Fruit fly (Drosophila melanogaster) whole organism, embryonic: ENCODE data around the gene roq.

Source experiments
- Atf3 ChIP-seq: fragments of 200-800 bp; sonication (Bioruptor generic); optimal IDR thresholded peaks from 3 replicates; lab custom pipeline; 2016; ENCODE audit warnings: missing biosample characterization, missing genetic modification characterization
- Atf6 ChIP-seq: fragments of 200-800 bp; sonication (Bioruptor generic); IDR thresholded peaks from 2 replicates; pipeline ENCODE4 v1.3.6; 2022; ENCODE audit warnings: missing biosample characterization, missing genetic modification characterization
- CG10274 ChIP-seq: fragments of 200-800 bp; sonication (Bioruptor generic); optimal IDR thresholded peaks from 3 replicates; lab custom pipeline; 2017; ENCODE audit warnings: missing biosample characterization, mild to moderate bottlenecking, missing genetic modification characterization
- CG10321 ChIP-seq: fragments of 200-800 bp; sonication (Bioruptor generic); IDR thresholded peaks from 2 replicates; pipeline ENCODE4 v1.3.6; 2022; ENCODE audit warnings: missing biosample characterization, missing genetic modification characterization
- CG11093 ChIP-seq: fragments of 200-800 bp; sonication (Bioruptor generic); IDR thresholded peaks from 3 replicates; pipeline ENCODE4 v1.3.6; 2022; ENCODE audit warnings: missing biosample characterization, missing genetic modification characterization
- CG11398 ChIP-seq: fragments of 200-800 bp; sonication (Bioruptor generic); optimal IDR thresholded peaks from 2 replicates; lab custom pipeline; 2016; ENCODE audit warnings: missing biosample characterization, missing genetic modification characterization
- CG13287 ChIP-seq: fragments of 200-800 bp; sonication (Bioruptor generic); IDR thresholded peaks from 2 replicates; pipeline ENCODE4 v1.3.6; 2022; ENCODE audit warnings: missing biosample characterization, missing genetic modification characterization; ENCODE audit not compliant: partially characterized antibody
- CG14050 ChIP-seq: fragments of 200-800 bp; sonication (Bioruptor generic); IDR thresholded peaks from 3 replicates; pipeline ENCODE4 v1.3.6; 2022; ENCODE audit warnings: missing biosample characterization, missing genetic modification characterization
- CG15479 ChIP-seq: fragments of 200-800 bp; sonication (Bioruptor generic); optimal IDR thresholded peaks from 3 replicates; lab custom pipeline; 2019; ENCODE audit warnings: missing biosample characterization, mild to moderate bottlenecking, missing genetic modification characterization, moderate library complexity
- CG16863 ChIP-seq: fragments of 200-800 bp; sonication (Bioruptor generic); optimal IDR thresholded peaks from 3 replicates; lab custom pipeline; 2016; ENCODE audit warnings: missing biosample characterization, missing genetic modification characterization
- CG17361 ChIP-seq: fragments of 200-800 bp; sonication (Bioruptor generic); IDR thresholded peaks from 3 replicates; pipeline ENCODE4 v1.3.6; 2022; ENCODE audit warnings: missing biosample characterization, missing genetic modification characterization
- CG17568 ChIP-seq: fragments of 200-800 bp; sonication (Bioruptor generic); optimal IDR thresholded peaks from 2 replicates; lab custom pipeline; 2018; ENCODE audit warnings: missing biosample characterization, mild to moderate bottlenecking, missing genetic modification characterization, moderate library complexity
- CG17912 ChIP-seq: fragments of 200-800 bp; sonication (Bioruptor generic); optimal IDR thresholded peaks from 2 replicates; lab custom pipeline; 2018; ENCODE audit warnings: missing biosample characterization, mild to moderate bottlenecking, missing genetic modification characterization
- CG33557 ChIP-seq: fragments of 200-800 bp; sonication (Bioruptor generic); optimal IDR thresholded peaks from 2 replicates; lab custom pipeline; 2019; ENCODE audit warnings: missing biosample characterization, mild to moderate bottlenecking, missing genetic modification characterization, moderate library complexity
- CG4854 ChIP-seq: fragments of 200-800 bp; sonication (Bioruptor generic); optimal IDR thresholded peaks from 2 replicates; lab custom pipeline; 2016; ENCODE audit warnings: missing biosample characterization, missing genetic modification characterization, inconsistent platforms
- CG6254 ChIP-seq: fragments of 200-800 bp; sonication (Bioruptor generic); optimal IDR thresholded peaks from 3 replicates; lab custom pipeline; 2017; ENCODE audit warnings: mild to moderate bottlenecking, missing biosample characterization, missing genetic modification reagents, missing genetic modification characterization
- CG6272 ChIP-seq: fragments of 200-800 bp; sonication (Bioruptor generic); IDR thresholded peaks from 2 replicates; pipeline ENCODE4 v1.3.6; 2022; ENCODE audit warnings: missing biosample characterization, missing genetic modification characterization
- CG6654 ChIP-seq: fragments of 200-800 bp; sonication (Bioruptor generic); optimal IDR thresholded peaks from 2 replicates; lab custom pipeline; 2017; ENCODE audit warnings: missing biosample characterization, mild to moderate bottlenecking, missing genetic modification characterization
- CG8944 ChIP-seq: fragments of 200-800 bp; sonication (Bioruptor generic); optimal IDR thresholded peaks from 3 replicates; lab custom pipeline; 2016; ENCODE audit warnings: missing biosample characterization, missing genetic modification characterization
- CG9215 ChIP-seq: fragments of 200-800 bp; sonication (Bioruptor generic); IDR thresholded peaks from 2 replicates; pipeline ENCODE4 v1.3.6; 2022; ENCODE audit warnings: missing biosample characterization, missing genetic modification characterization
- CHES-1-like ChIP-seq: fragments of 200-800 bp; sonication (Bioruptor generic); optimal IDR thresholded peaks from 2 replicates; lab custom pipeline; 2016; ENCODE audit warnings: missing biosample characterization, missing genetic modification characterization
- Dp ChIP-seq: fragments of 200-800 bp; sonication (Bioruptor generic); optimal IDR thresholded peaks from 2 replicates; lab custom pipeline; 2018; ENCODE audit warnings: missing biosample characterization, mild to moderate bottlenecking, missing genetic modification characterization, moderate library complexity
- Ets65A ChIP-seq: fragments of 200-800 bp; sonication (Bioruptor generic); peaks from one replicate; lab custom pipeline; 2016; ENCODE audit warnings: missing biosample characterization, missing genetic modification characterization
- Fer1 ChIP-seq: fragments of 200-800 bp; sonication (Bioruptor generic); optimal IDR thresholded peaks from 2 replicates; lab custom pipeline; 2017; ENCODE audit warnings: missing biosample characterization, mild to moderate bottlenecking, missing genetic modification characterization
- Hand ChIP-seq: fragments of 200-800 bp; sonication (Bioruptor generic); optimal IDR thresholded peaks from 2 replicates; lab custom pipeline; 2017; ENCODE audit warnings: mild to moderate bottlenecking, missing biosample characterization, missing genetic modification reagents, missing genetic modification characterization
- Hey ChIP-seq: fragments of 200-800 bp; sonication (Bioruptor generic); optimal IDR thresholded peaks from 3 replicates; lab custom pipeline; 2018; ENCODE audit warnings: missing biosample characterization, mild to moderate bottlenecking, missing genetic modification characterization
- Jarid2 ChIP-seq: fragments of 200-800 bp; sonication (Bioruptor generic); optimal IDR thresholded peaks from 3 replicates; lab custom pipeline; 2017; ENCODE audit warnings: mild to moderate bottlenecking, missing biosample characterization, missing genetic modification reagents, missing genetic modification characterization
- Max ChIP-seq: fragments of 200-800 bp; sonication (Bioruptor generic); optimal IDR thresholded peaks from 2 replicates; lab custom pipeline; 2016; ENCODE audit warnings: missing biosample characterization, mild to moderate bottlenecking, missing genetic modification characterization
- Scr ChIP-seq: fragments of 200-800 bp; sonication (Bioruptor generic); IDR thresholded peaks from 2 replicates; pipeline ENCODE4 v1.3.6; 2022; ENCODE audit warnings: missing biosample characterization, missing genetic modification characterization; ENCODE audit not compliant: partially characterized antibody
- Side ChIP-seq: fragments of 200-800 bp; sonication (Bioruptor generic); optimal IDR thresholded peaks from 2 replicates; lab custom pipeline; 2016; ENCODE audit warnings: missing biosample characterization, missing genetic modification characterization
- Ssrp ChIP-seq: fragments of 200-800 bp; sonication (Bioruptor generic); optimal IDR thresholded peaks from 2 replicates; lab custom pipeline; 2018; ENCODE audit warnings: missing biosample characterization, mild to moderate bottlenecking, missing genetic modification characterization, moderate library complexity
- YL-1 ChIP-seq: fragments of 200-800 bp; sonication (Bioruptor generic); optimal IDR thresholded peaks from 3 replicates; lab custom pipeline; 2017; ENCODE audit warnings: missing biosample characterization, mild to moderate bottlenecking, missing genetic modification characterization
- abd-A ChIP-seq: fragments of 200-800 bp; sonication (Bioruptor generic); optimal IDR thresholded peaks from 3 replicates; lab custom pipeline; 2019; ENCODE audit warnings: missing biosample characterization, mild to moderate bottlenecking, missing genetic modification characterization, moderate library complexity
- ato ChIP-seq: fragments of 200-800 bp; sonication (Bioruptor generic); IDR thresholded peaks from 2 replicates; pipeline ENCODE4 v1.3.6; 2022; ENCODE audit warnings: missing biosample characterization, missing genetic modification characterization; ENCODE audit not compliant: partially characterized antibody
- bcd ChIP-seq: fragments of 200-800 bp; sonication (Bioruptor generic); optimal IDR thresholded peaks from 2 replicates; lab custom pipeline; 2017; ENCODE audit warnings: missing biosample characterization, mild to moderate bottlenecking, missing genetic modification characterization
- dmrt11E ChIP-seq: fragments of 200-800 bp; sonication (Bioruptor generic); optimal IDR thresholded peaks from 3 replicates; lab custom pipeline; 2018; ENCODE audit warnings: missing biosample characterization, mild to moderate bottlenecking, missing genetic modification characterization, moderate library complexity
- fd64A ChIP-seq: fragments of 200-800 bp; sonication (Bioruptor generic); optimal IDR thresholded peaks from 3 replicates; lab custom pipeline; 2018; ENCODE audit warnings: missing biosample characterization, mild to moderate bottlenecking, missing genetic modification characterization
- grn ChIP-seq: fragments of 200-800 bp; sonication (Bioruptor generic); optimal IDR thresholded peaks from 3 replicates; lab custom pipeline; 2017; ENCODE audit warnings: missing biosample characterization, missing genetic modification characterization
- gsb ChIP-seq: fragments of 200-800 bp; sonication (Bioruptor generic); IDR thresholded peaks from 2 replicates; pipeline ENCODE4 v1.3.6; 2022; ENCODE audit warnings: missing biosample characterization, missing genetic modification characterization
- h ChIP-seq: fragments of >200 bp; optimal IDR thresholded peaks from 2 replicates; lab custom pipeline; 2017
- hbn ChIP-seq: fragments of 200-800 bp; sonication (Bioruptor generic); IDR thresholded peaks from 2 replicates; pipeline ENCODE4 v1.3.6; 2022; ENCODE audit warnings: missing biosample characterization, missing genetic modification characterization; ENCODE audit not compliant: partially characterized antibody
- ind ChIP-seq: fragments of 200-800 bp; sonication (Bioruptor generic); optimal IDR thresholded peaks from 3 replicates; lab custom pipeline; 2016; ENCODE audit warnings: missing biosample characterization, missing genetic modification characterization
- klu ChIP-seq: fragments of 200-800 bp; sonication (Bioruptor generic); IDR thresholded peaks from 2 replicates; pipeline ENCODE4 v1.3.6; 2022; ENCODE audit warnings: missing biosample characterization, missing genetic modification characterization
- lilli ChIP-seq: fragments of 200-800 bp; sonication (Bioruptor generic); optimal IDR thresholded peaks from 3 replicates; lab custom pipeline; 2016; ENCODE audit warnings: missing biosample characterization, missing genetic modification characterization
- luna ChIP-seq: fragments of 200-800 bp; sonication (Bioruptor generic); optimal IDR thresholded peaks from 2 replicates; lab custom pipeline; 2016; ENCODE audit warnings: missing biosample characterization, missing genetic modification characterization
- pb ChIP-seq: fragments of 200-800 bp; sonication (Bioruptor generic); optimal IDR thresholded peaks from 3 replicates; lab custom pipeline; 2016; ENCODE audit warnings: missing biosample characterization, missing genetic modification characterization
- sens-2 ChIP-seq: fragments of 200-800 bp; sonication (Bioruptor generic); IDR thresholded peaks from 2 replicates; pipeline ENCODE4 v1.3.6; 2022; ENCODE audit warnings: missing biosample characterization, missing genetic modification characterization
- so ChIP-seq: fragments of 200-800 bp; sonication (Bioruptor generic); IDR thresholded peaks from 3 replicates; pipeline ENCODE4 v1.3.6; 2022; ENCODE audit warnings: missing biosample characterization, missing genetic modification characterization
- tap ChIP-seq: fragments of 200-800 bp; optimal IDR thresholded peaks from 3 replicates; lab custom pipeline; 2019; ENCODE audit warnings: missing biosample characterization, mild to moderate bottlenecking, missing genetic modification characterization, moderate library complexity
- tx ChIP-seq: fragments of 200-800 bp; sonication (Bioruptor generic); optimal IDR thresholded peaks from 2 replicates; lab custom pipeline; 2016; ENCODE audit warnings: missing biosample characterization, missing genetic modification characterization
- wor ChIP-seq: fragments of 200-800 bp; sonication (Bioruptor generic); IDR thresholded peaks from 2 replicates; pipeline ENCODE4 v1.3.6; 2022; ENCODE audit warnings: missing biosample characterization, missing genetic modification characterization

The roq gene

DNA sequence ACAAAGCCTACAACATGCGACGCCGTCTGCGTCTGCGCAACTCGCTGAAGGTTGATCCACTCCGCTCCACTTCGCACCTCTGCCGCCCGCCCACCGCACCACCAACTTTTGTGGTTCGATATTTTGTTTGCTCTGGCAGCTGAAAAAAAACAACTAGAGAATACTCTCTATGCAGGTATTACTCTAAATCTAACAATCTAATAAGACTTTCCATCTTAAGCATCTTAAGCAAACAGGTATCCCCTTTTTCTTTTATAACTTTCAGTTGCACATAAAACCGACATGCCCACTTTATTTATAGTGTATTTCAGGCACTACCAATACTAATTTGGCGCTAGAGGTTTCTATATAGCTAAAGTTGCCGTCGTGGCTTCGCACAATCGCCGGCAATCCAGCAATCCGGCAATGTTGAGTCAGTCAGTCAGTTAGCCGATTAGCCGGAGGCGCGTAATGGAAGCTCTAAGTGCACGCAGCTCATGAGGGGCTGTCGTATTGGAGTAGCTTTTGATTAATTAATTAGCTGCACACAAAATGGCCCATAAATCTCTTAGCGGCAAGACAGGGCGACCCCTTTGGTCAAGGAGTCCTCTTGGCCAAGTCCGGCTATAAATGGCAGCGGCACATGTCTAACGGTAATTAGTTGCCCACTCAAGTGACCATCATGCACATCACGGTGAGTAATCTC, 50.0 kb downstream of the roq start, which contains the start of gene CG13058 (continued):
- TF ChIP-seq CG9215 (GFP tag; lab: Robert Waterston, UW) (peak; percentile 18; the same call in 1 of the 2 replicates), CG8944 (peak; percentile 36), ato (no peak), h (no peak), Fer1 (peak; percentile 84), Atf3 (GFP tag; lab: Kevin White, UChicago) (peak; percentile 44), CG11398 (peak; percentile 30), CG17912 (no peak), gsb (GFP tag; lab: Robert Waterston, UW) (peak; percentile 52; the same call in 1 of the 2 replicates), CG17361 (GFP tag; lab: Robert Waterston, UW) (peak; percentile 60; the same call in 2 of the 3 replicates), grn (GFP tag; lab: Kevin White, UChicago) (no peak), Scr (GFP tag; lab: Robert Waterston, UW) (no peak), CG11093 (GFP tag; lab: Robert Waterston, UW) (no peak), CG33557 (GFP tag; lab: Kevin White, UChicago) (no peak), Ets65A (peak; percentile 45), CG10274 (peak; percentile 5), pb (no peak), Jarid2 (GFP tag; lab: Kevin White, UChicago) (no peak), CG6254 (GFP tag; lab: Kevin White, UChicago) (no peak), klu (GFP tag; lab: Robert Waterston, UW) (no peak), abd-A (tag; lab: Kevin White, UChicago) (no peak), CG13287 (no peak), fd64A (GFP tag; lab: Kevin White, UChicago) (no peak), hbn (GFP tag; lab: Robert Waterston, UW) (no peak), CG16863 (GFP tag; lab: Kevin White, UChicago) (peak; percentile 70), Hand (peak; percentile 3), CG10321 (GFP tag; lab: Robert Waterston, UW) (no peak), wor (peak; percentile 41; the same call in 1 of the 2 replicates), Atf6 (GFP tag; lab: Robert Waterston, UW) (peak; percentile 84), CG6272 (GFP tag; lab: Robert Waterston, UW) (no peak), Ssrp (tag; lab: Kevin White, UChicago) (no peak), CG14050 (GFP tag; lab: Robert Waterston, UW) (peak; percentile 76), Dp (no peak), Side (GFP tag; lab: Kevin White, UChicago) (no peak), tap (tag; lab: Kevin White, UChicago) (peak; percentile 59), CG15479 (GFP tag; lab: Kevin White, UChicago) (no peak), tx (GFP tag; lab: Kevin White, UChicago) (peak; percentile 72), so (GFP tag; lab: Robert Waterston, UW) (peak; percentile 89), bcd (peak; percentile 37), sens-2 (GFP tag; lab: Robert Waterston, UW) (peak; percentile 52), CG4854 (GFP tag; lab: Kevin White, UChicago) (no peak), CG6654 (GFP tag; lab: Kevin White, UChicago) (no peak), Hey (tag; lab: Kevin White, UChicago) (no peak), dmrt11E (tag; lab: Kevin White, UChicago) (no peak), YL-1 (no peak), luna (GFP tag; lab: Kevin White, UChicago) (no peak), Max (GFP tag; lab: Kevin White, UChicago) (peak; percentile 18), lilli (GFP tag; lab: Kevin White, UChicago) (peak; percentile 68), CG17568 (GFP tag; lab: Kevin White, UChicago) (no peak), ind (GFP tag; lab: Kevin White, UChicago) (peak; percentile 50), CHES-1-like (GFP tag; lab: Kevin White, UChicago) (peak; percentile 59)
